Worm (Caenorhabditis elegans): Measurements from ENCODE around the gene F14D2.5.

ce11 chrII:3368097-3368496, 27.7 kb downstream of the F14D2.5 start, which contains the start of gene Y49F6C.7:
- TF ChIP-seq him-1 (tag; optimal IDR thresholded peaks at IDR 0.05): no peak
- TF ChIP-seq dao-5 (tag; optimal IDR thresholded peaks at IDR 0.05): no peak
- no peak for TF ChIP-seq W03F9.2 (tag; optimal IDR thresholded peaks at IDR 0.05)

Measured in whole organism, L4/young adult.